Fruit fly (Drosophila melanogaster) whole organism, embryonic: ENCODE data around the gene dpr14.

ENCODE experiments used
- B-H2 ChIP-seq: fragments of 200-800 bp; sonication (Bioruptor generic); optimal IDR thresholded peaks from 2 replicates; lab custom pipeline; 2018; ENCODE audit warnings: missing biosample characterization, mild to moderate bottlenecking, missing genetic modification characterization
- CG11696 ChIP-seq: fragments of 200-800 bp; sonication (Bioruptor generic); IDR thresholded peaks from 2 replicates; pipeline ENCODE4 v1.3.6; 2022; ENCODE audit warnings: missing biosample characterization, missing genetic modification characterization
- CG11723 ChIP-seq: fragments of 200-800 bp; sonication (Bioruptor generic); optimal IDR thresholded peaks from 2 replicates; lab custom pipeline; 2017; ENCODE audit warnings: missing biosample characterization, mild to moderate bottlenecking, missing genetic modification characterization
- CG1233 ChIP-seq: fragments of 200-800 bp; sonication (Bioruptor generic); optimal IDR thresholded peaks from 4 replicates; lab custom pipeline; 2018; ENCODE audit warnings: missing biosample characterization, mild to moderate bottlenecking, missing genetic modification characterization
- CG13894 ChIP-seq: fragments of 200-800 bp; sonication (Bioruptor generic); optimal IDR thresholded peaks from 3 replicates; lab custom pipeline; 2018; ENCODE audit warnings: missing biosample characterization, mild to moderate bottlenecking, missing genetic modification characterization, moderate library complexity
- CG16815 ChIP-seq: fragments of 200-800 bp; sonication (Bioruptor generic); optimal IDR thresholded peaks from 3 replicates; lab custom pipeline; 2017; ENCODE audit warnings: missing biosample characterization, mild to moderate bottlenecking, missing genetic modification characterization
- CG3163 ChIP-seq: fragments of 200-800 bp; sonication (Bioruptor generic); optimal IDR thresholded peaks from 3 replicates; lab custom pipeline; 2016; ENCODE audit warnings: missing biosample characterization, missing genetic modification characterization
- CG32772 ChIP-seq: fragments of 200-800 bp; sonication (Bioruptor generic); IDR thresholded peaks from 2 replicates; pipeline ENCODE4 v1.3.6; 2022; ENCODE audit warnings: missing biosample characterization, missing genetic modification characterization
- CG4707 ChIP-seq: fragments of 200-800 bp; sonication (Bioruptor generic); optimal IDR thresholded peaks from 2 replicates; lab custom pipeline; 2018; ENCODE audit warnings: missing biosample characterization, mild to moderate bottlenecking, missing genetic modification characterization, moderate library complexity
- CG4730 ChIP-seq: fragments of 200-800 bp; sonication (Bioruptor generic); IDR thresholded peaks from 2 replicates; pipeline ENCODE4 v1.3.6; 2022; ENCODE audit warnings: missing biosample characterization, missing genetic modification characterization
- CG4854 ChIP-seq: fragments of 200-800 bp; sonication (Bioruptor generic); optimal IDR thresholded peaks from 2 replicates; lab custom pipeline; 2016; ENCODE audit warnings: missing biosample characterization, missing genetic modification characterization, inconsistent platforms
- CG6689 ChIP-seq: fragments of 200-800 bp; sonication (Bioruptor generic); IDR thresholded peaks from 2 replicates; pipeline ENCODE4 v1.3.6; 2022; ENCODE audit warnings: missing biosample characterization, missing genetic modification characterization
- CG7987 ChIP-seq: fragments of 200-800 bp; sonication (Bioruptor generic); optimal IDR thresholded peaks from 2 replicates; lab custom pipeline; 2018; ENCODE audit warnings: missing biosample characterization, mild to moderate bottlenecking, missing genetic modification characterization, moderate library complexity
- Camta ChIP-seq: fragments of 200-800 bp; sonication (Bioruptor generic); optimal IDR thresholded peaks from 2 replicates; lab custom pipeline; 2016; ENCODE audit warnings: missing biosample characterization, missing genetic modification characterization
- CoRest ChIP-seq: fragments of 200-800 bp; sonication (Bioruptor generic); optimal IDR thresholded peaks from 3 replicates; lab custom pipeline; 2018; ENCODE audit warnings: missing biosample characterization, mild to moderate bottlenecking, missing genetic modification characterization, moderate library complexity
- HmgD ChIP-seq: fragments of 200-800 bp; sonication (Bioruptor generic); optimal IDR thresholded peaks from 3 replicates; lab custom pipeline; 2016; ENCODE audit warnings: missing biosample characterization, missing genetic modification characterization
- Hmx ChIP-seq: fragments of 200-800 bp; sonication (Bioruptor generic); optimal IDR thresholded peaks from 2 replicates; lab custom pipeline; 2016; ENCODE audit warnings: missing biosample characterization, missing genetic modification characterization
- Hsf ChIP-seq: fragments of 200-800 bp; sonication (Bioruptor generic); optimal IDR thresholded peaks from 3 replicates; lab custom pipeline; 2016; ENCODE audit warnings: missing biosample characterization, missing genetic modification characterization
- Lhr ChIP-seq: fragments of 200-800 bp; sonication (Bioruptor generic); optimal IDR thresholded peaks from 3 replicates; lab custom pipeline; 2017; ENCODE audit warnings: mild to moderate bottlenecking, missing biosample characterization, missing genetic modification reagents, missing genetic modification characterization
- MESR4 ChIP-seq: fragments of 200-800 bp; sonication (Bioruptor generic); optimal IDR thresholded peaks from 2 replicates; lab custom pipeline; 2018; ENCODE audit warnings: missing biosample characterization, mild to moderate bottlenecking, missing genetic modification characterization, moderate library complexity
- Mad ChIP-seq: fragments of 200-800 bp; sonication (Bioruptor generic); optimal IDR thresholded peaks from 2 replicates; lab custom pipeline; 2016; ENCODE audit warnings: missing biosample characterization, missing genetic modification characterization
- Oli ChIP-seq: fragments of 200-800 bp; sonication (Bioruptor generic); optimal IDR thresholded peaks from 2 replicates; lab custom pipeline; 2018; ENCODE audit warnings: missing biosample characterization, mild to moderate bottlenecking, missing genetic modification characterization, moderate library complexity
- Opbp ChIP-seq: fragments of 200-800 bp; sonication (Bioruptor generic); IDR thresholded peaks from 3 replicates; pipeline ENCODE4 v1.3.6; 2022; ENCODE audit warnings: missing biosample characterization, missing genetic modification characterization; ENCODE audit not compliant: partially characterized antibody
- Ptx1 ChIP-seq: fragments of 200-800 bp; sonication (Bioruptor generic); IDR thresholded peaks from 2 replicates; pipeline ENCODE4 v1.3.6; 2022; ENCODE audit warnings: missing biosample characterization, missing genetic modification characterization
- Rfx ChIP-seq: fragments of 200-800 bp; sonication (Bioruptor generic); IDR thresholded peaks from 2 replicates; pipeline ENCODE4 v1.3.6; 2022; ENCODE audit warnings: missing biosample characterization, missing genetic modification characterization
- Trl ChIP-seq, 3 experiments: fragments of >200 bp in 2 of 3; fragments of 200-800 bp in 1 of 3; sonication (Bioruptor generic) in 1 of 3; optimal IDR thresholded peaks; 2 replicates in 1 of 3; 3 replicates in 2 of 3; lab custom pipeline; 2016 to 2017; ENCODE audit warnings: missing biosample characterization in 1 of 3, missing genetic modification characterization in 1 of 3
- az2 ChIP-seq: fragments of 200-800 bp; sonication (Bioruptor generic); optimal IDR thresholded peaks from 3 replicates; lab custom pipeline; 2016; ENCODE audit warnings: missing biosample characterization, missing genetic modification characterization
- bigmax ChIP-seq: fragments of 200-800 bp; sonication (Bioruptor generic); optimal IDR thresholded peaks from 2 replicates; lab custom pipeline; 2018; ENCODE audit warnings: missing biosample characterization, mild to moderate bottlenecking, missing genetic modification characterization
- cato ChIP-seq: fragments of 200-800 bp; sonication (Bioruptor generic); optimal IDR thresholded peaks from 2 replicates; lab custom pipeline; 2016; ENCODE audit warnings: missing biosample characterization, missing genetic modification characterization, borderline replicate concordance
- chif ChIP-seq, 2 experiments: fragments of 200-800 bp; sonication (Bioruptor generic); optimal IDR thresholded peaks; 3 replicates each; lab custom pipeline; 2016; ENCODE audit warnings: missing biosample characterization in 2 of 2, missing genetic modification characterization in 2 of 2
- dimm ChIP-seq: fragments of 200-800 bp; sonication (Bioruptor generic); IDR thresholded peaks from 2 replicates; pipeline ENCODE4 v1.3.6; 2022; ENCODE audit warnings: missing biosample characterization, missing genetic modification characterization
- disco-r ChIP-seq: fragments of 200-800 bp; sonication (Bioruptor generic); optimal IDR thresholded peaks from 2 replicates; lab custom pipeline; 2016; ENCODE audit warnings: missing biosample characterization, missing genetic modification characterization
- dmrt99B ChIP-seq: fragments of 200-800 bp; sonication (Bioruptor generic); optimal IDR thresholded peaks from 2 replicates; lab custom pipeline; 2018; ENCODE audit warnings: missing biosample characterization, mild to moderate bottlenecking, missing genetic modification characterization, moderate library complexity
- gce ChIP-seq: fragments of 200-800 bp; sonication (Bioruptor generic); IDR thresholded peaks from 3 replicates; pipeline ENCODE4 v1.3.6; 2022; ENCODE audit warnings: missing biosample characterization, missing genetic modification characterization
- grn ChIP-seq: fragments of 200-800 bp; sonication (Bioruptor generic); optimal IDR thresholded peaks from 3 replicates; lab custom pipeline; 2017; ENCODE audit warnings: missing biosample characterization, missing genetic modification characterization
- gsb ChIP-seq: fragments of 200-800 bp; sonication (Bioruptor generic); IDR thresholded peaks from 2 replicates; pipeline ENCODE4 v1.3.6; 2022; ENCODE audit warnings: missing biosample characterization, missing genetic modification characterization
- hbn ChIP-seq: fragments of 200-800 bp; sonication (Bioruptor generic); IDR thresholded peaks from 2 replicates; pipeline ENCODE4 v1.3.6; 2022; ENCODE audit warnings: missing biosample characterization, missing genetic modification characterization; ENCODE audit not compliant: partially characterized antibody
- kay ChIP-seq: fragments of 200-800 bp; sonication (Bioruptor generic); optimal IDR thresholded peaks from 2 replicates; lab custom pipeline; 2016; ENCODE audit warnings: missing biosample characterization, missing genetic modification characterization
- klu ChIP-seq: fragments of 200-800 bp; sonication (Bioruptor generic); IDR thresholded peaks from 2 replicates; pipeline ENCODE4 v1.3.6; 2022; ENCODE audit warnings: missing biosample characterization, missing genetic modification characterization
- nmo ChIP-seq: fragments of 200-800 bp; sonication (Bioruptor generic); optimal IDR thresholded peaks from 2 replicates; lab custom pipeline; 2018; ENCODE audit warnings: missing biosample characterization, mild to moderate bottlenecking, missing genetic modification characterization, moderate library complexity
- peb ChIP-seq: fragments of 200-800 bp; sonication (Bioruptor generic); IDR thresholded peaks from 2 replicates; pipeline ENCODE4 v1.3.6; 2022; ENCODE audit warnings: missing biosample characterization, missing genetic modification characterization
- phol ChIP-seq: fragments of 200-800 bp; sonication (Bioruptor generic); optimal IDR thresholded peaks from 3 replicates; lab custom pipeline; 2018; ENCODE audit warnings: missing biosample characterization, mild to moderate bottlenecking, missing genetic modification characterization, moderate library complexity
- pum ChIP-seq: fragments of 200-800 bp; sonication (Bioruptor generic); optimal IDR thresholded peaks from 2 replicates; lab custom pipeline; 2016; ENCODE audit warnings: missing biosample characterization, missing genetic modification characterization
- rib ChIP-seq: fragments of 200-800 bp; sonication (Bioruptor generic); IDR thresholded peaks from 2 replicates; pipeline ENCODE4 v1.3.6; 2022; ENCODE audit warnings: missing biosample characterization, missing genetic modification characterization
- salm ChIP-seq: fragments of 200-800 bp; sonication (Bioruptor generic); optimal IDR thresholded peaks from 2 replicates; lab custom pipeline; 2018; ENCODE audit warnings: missing biosample characterization, mild to moderate bottlenecking, missing genetic modification characterization
- sc ChIP-seq, 3 experiments: fragments of >200 bp in 2 of 3; fragments of 200-800 bp in 1 of 3; sonication (Bioruptor generic) in 1 of 3; optimal IDR thresholded peaks; 2 replicates in 2 of 3; 3 replicates in 1 of 3; lab custom pipeline; 2017; ENCODE audit warnings: mild to moderate bottlenecking in 1 of 3, missing biosample characterization in 1 of 3, missing genetic modification characterization in 1 of 3, missing genetic modification reagents in 1 of 3
- sens-2 ChIP-seq: fragments of 200-800 bp; sonication (Bioruptor generic); IDR thresholded peaks from 2 replicates; pipeline ENCODE4 v1.3.6; 2022; ENCODE audit warnings: missing biosample characterization, missing genetic modification characterization
- tin ChIP-seq: fragments of 200-800 bp; sonication (Bioruptor generic); optimal IDR thresholded peaks from 3 replicates; lab custom pipeline; 2016; ENCODE audit warnings: missing biosample characterization, missing genetic modification characterization
- wor ChIP-seq: fragments of 200-800 bp; sonication (Bioruptor generic); IDR thresholded peaks from 2 replicates; pipeline ENCODE4 v1.3.6; 2022; ENCODE audit warnings: missing biosample characterization, missing genetic modification characterization

dpr14 gene

dm6 chrX:7888386-7889024 is 19.6 kb downstream of the dpr14 start, which contains the start of gene Acat1 (continued):
- no peak for TF ChIP-seq sc (optimal IDR thresholded peaks at IDR 0.05; lab: Kevin White, UChicago)
- no peak for TF ChIP-seq sc (GFP tag; optimal IDR thresholded peaks at IDR 0.05; lab: Kevin White, UChicago)
- peak; percentile 27 for TF ChIP-seq pum (GFP tag; lab: Kevin White, UChicago)
- TF ChIP-seq phol (tag; lab: Kevin White, UChicago), result peak; percentile 64
- peak; percentile 27 for TF ChIP-seq Lhr (GFP tag; lab: Kevin White, UChicago)
- no peak for TF ChIP-seq CG11723 (GFP tag; lab: Kevin White, UChicago)
- no peak for TF ChIP-seq CG13894 (tag; lab: Kevin White, UChicago)
- peak; percentile 72 for TF ChIP-seq Ptx1 (GFP tag; lab: Robert Waterston, UW)
- no peak for TF ChIP-seq CG3163 (GFP tag; lab: Kevin White, UChicago)
- peak; percentile 29 for TF ChIP-seq HmgD (GFP tag; lab: Kevin White, UChicago)
- peak; percentile 25 for TF ChIP-seq Camta (GFP tag; lab: Kevin White, UChicago)
- peak; percentile 32; the same call in 1 of the 2 replicates for TF ChIP-seq klu (GFP tag; lab: Robert Waterston, UW)
- peak; percentile 12 for TF ChIP-seq cato
- TF ChIP-seq Hsf (GFP tag; lab: Kevin White, UChicago), result peak; percentile 69
- TF ChIP-seq Hmx (GFP tag; lab: Kevin White, UChicago), result peak; percentile 46
- no peak for TF ChIP-seq salm (tag; lab: Kevin White, UChicago)
- no peak for TF ChIP-seq B-H2 (GFP tag; lab: Kevin White, UChicago)
- TF ChIP-seq tin (GFP tag; lab: Kevin White, UChicago), result peak; percentile 49
- no peak for TF ChIP-seq peb (GFP tag; lab: Robert Waterston, UW)
- no peak for TF ChIP-seq dmrt99B
- TF ChIP-seq nmo, result peak; percentile 66
- no peak for TF ChIP-seq CG4707 (GFP tag; lab: Kevin White, UChicago)
- peak; percentile 33 for TF ChIP-seq CG1233 (GFP tag; lab: Kevin White, UChicago)
- TF ChIP-seq CG11696 (GFP tag; lab: Robert Waterston, UW), result no peak
- TF ChIP-seq Mad (GFP tag; lab: Kevin White, UChicago), result no peak
- peak; percentile 18; the same call in 1 of the 2 replicates for TF ChIP-seq hbn (GFP tag; lab: Robert Waterston, UW)
- TF ChIP-seq dimm (GFP tag; lab: Robert Waterston, UW), result no peak
- TF ChIP-seq sens-2 (GFP tag; lab: Robert Waterston, UW), result peak; percentile 27; the same call in 1 of the 2 replicates
- TF ChIP-seq CG6689, result peak; percentile 66
- TF ChIP-seq chif (GFP tag; optimal IDR thresholded peaks at IDR 0.05; lab: Kevin White, UChicago), result peak; percentile 8 to 38
- peak; percentile 72 for TF ChIP-seq Rfx
- TF ChIP-seq kay (GFP tag; lab: Kevin White, UChicago), result peak; percentile 39
- no peak for TF ChIP-seq rib (GFP tag; lab: Robert Waterston, UW)
- TF ChIP-seq CoRest (tag; lab: Kevin White, UChicago), result peak; percentile 37
- no peak for TF ChIP-seq grn (GFP tag; lab: Kevin White, UChicago)
- TF ChIP-seq bigmax, result no peak
- peak; percentile 65 for TF ChIP-seq MESR4
- no peak for TF ChIP-seq wor (GFP tag; lab: Robert Waterston, UW)
- TF ChIP-seq disco-r (GFP tag; lab: Kevin White, UChicago), result no peak
- peak; percentile 36; the same call in 1 of the 2 replicates for TF ChIP-seq CG4730 (GFP tag; lab: Robert Waterston, UW)
- TF ChIP-seq gce, result no peak
- TF ChIP-seq Opbp (GFP tag; lab: Robert Waterston, UW), result peak; percentile 20; the same call in 1 of the 3 replicates
- TF ChIP-seq CG7987 (GFP tag; lab: Kevin White, UChicago), result peak; percentile 19
- peak; percentile 11 for TF ChIP-seq CG16815 (GFP tag; lab: Kevin White, UChicago)
- TF ChIP-seq gsb (GFP tag; lab: Robert Waterston, UW), result no peak
- peak; percentile 49 for TF ChIP-seq az2
- TF ChIP-seq CG32772 (GFP tag; lab: Robert Waterston, UW), result 0 out of 2 replicates have a peak, but pooled peaks have one; percentile 5
- no peak for TF ChIP-seq Trl (optimal IDR thresholded peaks at IDR 0.05; lab: Kevin White, UChicago)
- peak; percentile 52 for TF ChIP-seq Trl (GFP tag; optimal IDR thresholded peaks at IDR 0.05; lab: Kevin White, UChicago)
- no peak for TF ChIP-seq CG4854 (GFP tag; lab: Kevin White, UChicago)
- TF ChIP-seq Oli, result peak; percentile 5
